Fruit fly (Drosophila melanogaster) whole organism, embryonic: Measurements from ENCODE around the gene CG7943.

Experiments
- Aef1 ChIP-seq: fragments of 200-800 bp; sonication (Bioruptor generic); IDR thresholded peaks from 3 replicates; pipeline ENCODE4 v1.3.6; 2022; ENCODE audit warnings: missing biosample characterization, missing genetic modification characterization
- CG10321 ChIP-seq: fragments of 200-800 bp; sonication (Bioruptor generic); IDR thresholded peaks from 2 replicates; pipeline ENCODE4 v1.3.6; 2022; ENCODE audit warnings: missing biosample characterization, missing genetic modification characterization
- CG10565 ChIP-seq: fragments of 200-800 bp; sonication (Bioruptor generic); optimal IDR thresholded peaks from 3 replicates; lab custom pipeline; 2016; ENCODE audit warnings: missing biosample characterization, mild to moderate bottlenecking, missing genetic modification characterization
- CG11695 ChIP-seq: fragments of 200-800 bp; sonication (Bioruptor generic); IDR thresholded peaks from 3 replicates; pipeline ENCODE4 v1.3.6; 2022; ENCODE audit warnings: missing biosample characterization, missing genetic modification characterization
- CG12769 ChIP-seq: fragments of 200-800 bp; sonication (Bioruptor generic); optimal IDR thresholded peaks from 2 replicates; lab custom pipeline; 2019; ENCODE audit warnings: missing biosample characterization, mild to moderate bottlenecking, missing genetic modification characterization, moderate library complexity
- CG14050 ChIP-seq: fragments of 200-800 bp; sonication (Bioruptor generic); IDR thresholded peaks from 3 replicates; pipeline ENCODE4 v1.3.6; 2022; ENCODE audit warnings: missing biosample characterization, missing genetic modification characterization
- CG14710 ChIP-seq: fragments of 200-800 bp; sonication (Bioruptor generic); optimal IDR thresholded peaks from 3 replicates; lab custom pipeline; 2019; ENCODE audit warnings: missing biosample characterization, mild to moderate bottlenecking, missing genetic modification characterization, moderate library complexity
- CG15269 ChIP-seq: fragments of 200-800 bp; sonication (Bioruptor generic); optimal IDR thresholded peaks from 2 replicates; lab custom pipeline; 2018; ENCODE audit warnings: missing biosample characterization, mild to moderate bottlenecking, missing genetic modification characterization, moderate library complexity
- CG16779 ChIP-seq: fragments of 200-800 bp; sonication (Bioruptor generic); IDR thresholded peaks from 2 replicates; pipeline ENCODE4 v1.3.6; 2022; ENCODE audit warnings: missing biosample characterization, missing genetic modification characterization
- CG17612 ChIP-seq: fragments of 200-800 bp; sonication (Bioruptor generic); IDR thresholded peaks from 2 replicates; pipeline ENCODE4 v1.3.6; 2022; ENCODE audit warnings: missing biosample characterization, missing genetic modification characterization
- CG1832 ChIP-seq: fragments of 200-800 bp; sonication (Bioruptor generic); optimal IDR thresholded peaks from 2 replicates; lab custom pipeline; 2017; ENCODE audit warnings: missing biosample characterization, mild to moderate bottlenecking, missing genetic modification characterization, inconsistent platforms
- CG2116 ChIP-seq: fragments of 200-800 bp; sonication (Bioruptor generic); optimal IDR thresholded peaks from 3 replicates; lab custom pipeline; 2018; ENCODE audit warnings: missing biosample characterization, mild to moderate bottlenecking, missing genetic modification characterization
- CG2199 ChIP-seq: fragments of 200-800 bp; sonication (Bioruptor generic); IDR thresholded peaks from 3 replicates; pipeline ENCODE4 v1.3.6; 2022; ENCODE audit warnings: missing biosample characterization, missing genetic modification characterization
- CG2678 ChIP-seq: fragments of 200-800 bp; sonication (Bioruptor generic); optimal IDR thresholded peaks from 3 replicates; lab custom pipeline; 2019; ENCODE audit warnings: missing biosample characterization, mild to moderate bottlenecking, missing genetic modification characterization, moderate library complexity
- CG2712 ChIP-seq: fragments of 200-800 bp; optimal IDR thresholded peaks from 3 replicates; lab custom pipeline; 2019; ENCODE audit warnings: missing biosample characterization, mild to moderate bottlenecking, missing genetic modification characterization, moderate library complexity
- CG33557 ChIP-seq: fragments of 200-800 bp; sonication (Bioruptor generic); optimal IDR thresholded peaks from 2 replicates; lab custom pipeline; 2019; ENCODE audit warnings: missing biosample characterization, mild to moderate bottlenecking, missing genetic modification characterization, moderate library complexity
- CG3407 ChIP-seq: fragments of 200-800 bp; sonication (Bioruptor generic); optimal IDR thresholded peaks from 2 replicates; lab custom pipeline; 2018; ENCODE audit warnings: missing biosample characterization, mild to moderate bottlenecking, missing genetic modification characterization
- CG34422 ChIP-seq: fragments of 200-800 bp; sonication (Bioruptor generic); IDR thresholded peaks from 3 replicates; pipeline ENCODE4 v1.3.6; 2022; ENCODE audit warnings: missing biosample characterization, missing genetic modification characterization
- CG42726 ChIP-seq: fragments of 200-800 bp; sonication (Bioruptor generic); IDR thresholded peaks from 2 replicates; pipeline ENCODE4 v1.3.6; 2022; ENCODE audit warnings: missing biosample characterization, missing genetic modification characterization; ENCODE audit not compliant: partially characterized antibody
- CG4404 ChIP-seq: fragments of 200-800 bp; sonication (Bioruptor generic); IDR thresholded peaks from 2 replicates; pipeline ENCODE4 v1.3.6; 2022; ENCODE audit warnings: missing biosample characterization, missing genetic modification characterization
- CG4820 ChIP-seq: fragments of 200-800 bp; sonication (Bioruptor generic); optimal IDR thresholded peaks from 3 replicates; lab custom pipeline; 2016; ENCODE audit warnings: missing biosample characterization, missing genetic modification characterization
- CG6254 ChIP-seq: fragments of 200-800 bp; sonication (Bioruptor generic); optimal IDR thresholded peaks from 3 replicates; lab custom pipeline; 2017; ENCODE audit warnings: mild to moderate bottlenecking, missing biosample characterization, missing genetic modification reagents, missing genetic modification characterization
- CG6654 ChIP-seq: fragments of 200-800 bp; sonication (Bioruptor generic); optimal IDR thresholded peaks from 2 replicates; lab custom pipeline; 2017; ENCODE audit warnings: missing biosample characterization, mild to moderate bottlenecking, missing genetic modification characterization
- CG8478 ChIP-seq: fragments of >200 bp; optimal IDR thresholded peaks from 2 replicates; lab custom pipeline; 2018
- CG8765 ChIP-seq: fragments of 200-800 bp; sonication (Bioruptor generic); IDR thresholded peaks from 2 replicates; pipeline ENCODE4 v1.3.6; 2022; ENCODE audit warnings: missing biosample characterization, missing genetic modification characterization
- CG9817 ChIP-seq: fragments of 200-800 bp; sonication (Bioruptor generic); optimal IDR thresholded peaks from 2 replicates; lab custom pipeline; 2018; ENCODE audit warnings: missing biosample characterization, mild to moderate bottlenecking, missing genetic modification characterization, moderate library complexity
- CHES-1-like ChIP-seq: fragments of 200-800 bp; sonication (Bioruptor generic); optimal IDR thresholded peaks from 2 replicates; lab custom pipeline; 2016; ENCODE audit warnings: missing biosample characterization, missing genetic modification characterization
- Dbx ChIP-seq: fragments of 200-800 bp; sonication (Bioruptor generic); IDR thresholded peaks from 3 replicates; pipeline ENCODE4 v1.3.6; 2022; ENCODE audit warnings: missing biosample characterization, missing genetic modification characterization
- Drgx ChIP-seq: fragments of 200-800 bp; sonication (Bioruptor generic); IDR thresholded peaks from 2 replicates; pipeline ENCODE4 v1.3.6; 2022; ENCODE audit warnings: missing biosample characterization, missing genetic modification characterization
- Hsf ChIP-seq: fragments of 200-800 bp; sonication (Bioruptor generic); optimal IDR thresholded peaks from 3 replicates; lab custom pipeline; 2016; ENCODE audit warnings: missing biosample characterization, missing genetic modification characterization
- Meics ChIP-seq: fragments of 200-800 bp; sonication (Bioruptor generic); optimal IDR thresholded peaks from 2 replicates; lab custom pipeline; 2017; ENCODE audit warnings: missing biosample characterization, mild to moderate bottlenecking, missing genetic modification characterization
- Rx ChIP-seq: fragments of 200-800 bp; sonication (Bioruptor generic); IDR thresholded peaks from 2 replicates; pipeline ENCODE4 v1.3.6; 2022; ENCODE audit warnings: missing biosample characterization, missing genetic modification characterization
- Side ChIP-seq: fragments of 200-800 bp; sonication (Bioruptor generic); optimal IDR thresholded peaks from 2 replicates; lab custom pipeline; 2016; ENCODE audit warnings: missing biosample characterization, missing genetic modification characterization
- Taf1 ChIP-seq: fragments of 200-800 bp; sonication (Bioruptor generic); IDR thresholded peaks from 2 replicates; pipeline ENCODE4 v1.3.6; 2022; ENCODE audit warnings: missing biosample characterization, missing genetic modification characterization
- Vsx1 ChIP-seq: fragments of 200-800 bp; sonication (Bioruptor generic); optimal IDR thresholded peaks from 2 replicates; lab custom pipeline; 2017; ENCODE audit warnings: missing biosample characterization, mild to moderate bottlenecking, missing genetic modification characterization, missing genetic modification reagents
- ap ChIP-seq: fragments of 200-800 bp; sonication (Bioruptor generic); IDR thresholded peaks from 2 replicates; pipeline ENCODE4 v1.3.6; 2022; ENCODE audit warnings: missing biosample characterization, missing genetic modification characterization
- ash1 ChIP-seq: fragments of 200-800 bp; sonication (Bioruptor generic); optimal IDR thresholded peaks from 2 replicates; lab custom pipeline; 2018; ENCODE audit warnings: missing biosample characterization, mild to moderate bottlenecking, missing genetic modification characterization
- bowl ChIP-seq: fragments of 200-800 bp; sonication (Bioruptor generic); IDR thresholded peaks from 2 replicates; pipeline ENCODE4 v1.3.6; 2022; ENCODE audit warnings: missing biosample characterization, missing genetic modification characterization
- chif ChIP-seq, 2 experiments: fragments of 200-800 bp; sonication (Bioruptor generic); optimal IDR thresholded peaks; 3 replicates each; lab custom pipeline; 2016; ENCODE audit warnings: missing biosample characterization in 2 of 2, missing genetic modification characterization in 2 of 2
- chinmo ChIP-seq: fragments of 200-800 bp; sonication (Bioruptor generic); IDR thresholded peaks from 4 replicates; pipeline ENCODE4 v1.3.6; 2022; ENCODE audit warnings: missing biosample characterization, missing genetic modification characterization; ENCODE audit not compliant: partially characterized antibody
- dimm ChIP-seq: fragments of 200-800 bp; sonication (Bioruptor generic); IDR thresholded peaks from 2 replicates; pipeline ENCODE4 v1.3.6; 2022; ENCODE audit warnings: missing biosample characterization, missing genetic modification characterization
- eyg ChIP-seq: fragments of 200-800 bp; sonication (Bioruptor generic); optimal IDR thresholded peaks from 3 replicates; lab custom pipeline; 2016; ENCODE audit warnings: missing biosample characterization, missing genetic modification characterization
- hth ChIP-seq: fragments of >200 bp; optimal IDR thresholded peaks from 2 replicates; lab custom pipeline; 2017; ENCODE audit warnings: inconsistent platforms
- kah ChIP-seq: fragments of 200-800 bp; sonication (Bioruptor generic); optimal IDR thresholded peaks from 2 replicates; lab custom pipeline; 2018; ENCODE audit warnings: missing biosample characterization, mild to moderate bottlenecking, missing genetic modification characterization
- lmd ChIP-seq: fragments of 200-800 bp; sonication (Bioruptor generic); IDR thresholded peaks from 2 replicates; pipeline ENCODE4 v1.3.6; 2022; ENCODE audit warnings: missing biosample characterization, missing genetic modification characterization
- pros ChIP-seq: fragments of 200-800 bp; sonication (Bioruptor generic); optimal IDR thresholded peaks from 3 replicates; lab custom pipeline; 2019; ENCODE audit warnings: missing biosample characterization, mild to moderate bottlenecking, missing genetic modification characterization, moderate library complexity
- pum ChIP-seq: fragments of 200-800 bp; sonication (Bioruptor generic); optimal IDR thresholded peaks from 2 replicates; lab custom pipeline; 2016; ENCODE audit warnings: missing biosample characterization, missing genetic modification characterization
- ranshi ChIP-seq: fragments of 200-800 bp; sonication (Bioruptor generic); IDR thresholded peaks from 2 replicates; pipeline ENCODE4 v1.3.6; 2022; ENCODE audit warnings: missing biosample characterization, missing genetic modification characterization
- row ChIP-seq: fragments of 200-800 bp; sonication (Bioruptor generic); IDR thresholded peaks from 3 replicates; pipeline ENCODE4 v1.3.6; 2022; ENCODE audit warnings: missing biosample characterization, missing genetic modification characterization
- shn ChIP-seq: fragments of 200-800 bp; sonication (Bioruptor generic); optimal IDR thresholded peaks from 3 replicates; lab custom pipeline; 2016; ENCODE audit warnings: missing biosample characterization, missing genetic modification characterization
- toy ChIP-seq: fragments of 200-800 bp; sonication (Bioruptor generic); IDR thresholded peaks from 2 replicates; pipeline ENCODE4 v1.3.6; 2022; ENCODE audit warnings: missing biosample characterization, missing genetic modification characterization
- trem ChIP-seq: fragments of 200-800 bp; optimal IDR thresholded peaks from 3 replicates; lab custom pipeline; 2019; ENCODE audit warnings: missing biosample characterization, mild to moderate bottlenecking, missing genetic modification characterization, moderate library complexity

The CG7943 gene

dm6 chr3R:30092700-30093044 lies 46.4 kb downstream of the CG7943 start (continued):
- peak; percentile 53; the same call in 1 of the 2 replicates for TF ChIP-seq toy
- TF ChIP-seq lmd (GFP tag; lab: Robert Waterston, UW), result peak; percentile 90
- peak; percentile 80 to 86 for TF ChIP-seq chif (GFP tag; optimal IDR thresholded peaks at IDR 0.05; lab: Kevin White, UChicago)
- peak; percentile 69 for TF ChIP-seq Taf1 (GFP tag; lab: Robert Waterston, UW)
- peak; percentile 71 for TF ChIP-seq CG3407 (GFP tag; lab: Kevin White, UChicago)
- peak; percentile 28 for TF ChIP-seq CG10565 (GFP tag; lab: Kevin White, UChicago)
- peak; percentile 54 for TF ChIP-seq Vsx1 (GFP tag; lab: Kevin White, UChicago)
- TF ChIP-seq Hsf, result peak; percentile 88
- TF ChIP-seq ash1 (GFP tag; lab: Kevin White, UChicago), result no peak
- peak; percentile 91 for TF ChIP-seq row (GFP tag; lab: Robert Waterston, UW)
- peak; percentile 82 for TF ChIP-seq pum (GFP tag; lab: Kevin White, UChicago)
- TF ChIP-seq trem (tag; lab: Kevin White, UChicago), result peak; percentile 66
- TF ChIP-seq Drgx (GFP tag; lab: Robert Waterston, UW), result peak; percentile 83
- TF ChIP-seq shn, result peak; percentile 67
- TF ChIP-seq hth (lab: Kevin White, UChicago), result no peak
- peak; percentile 83 for TF ChIP-seq CG14050 (GFP tag; lab: Robert Waterston, UW)
- peak; percentile 90 for TF ChIP-seq CG34422 (GFP tag; lab: Robert Waterston, UW)
- TF ChIP-seq CG16779 (GFP tag; lab: Robert Waterston, UW), result peak; percentile 80
- no peak for TF ChIP-seq CG42726 (GFP tag; lab: Robert Waterston, UW)
- peak; percentile 59 for TF ChIP-seq dimm (GFP tag; lab: Robert Waterston, UW)
- TF ChIP-seq CG6654 (GFP tag; lab: Kevin White, UChicago), result peak; percentile 55
- TF ChIP-seq ranshi (GFP tag; lab: Robert Waterston, UW), result peak; percentile 90
- TF ChIP-seq CG17612, result peak; percentile 76
- peak; percentile 54 for TF ChIP-seq kah (GFP tag; lab: Kevin White, UChicago)
- TF ChIP-seq CG9817 (tag; lab: Kevin White, UChicago), result peak; percentile 86
- TF ChIP-seq CG4820 (GFP tag; lab: Kevin White, UChicago), result peak; percentile 71
- TF ChIP-seq CHES-1-like (GFP tag; lab: Kevin White, UChicago), result peak; percentile 89
- peak; percentile 96 for TF ChIP-seq CG12769 (tag; lab: Kevin White, UChicago)
- TF ChIP-seq Dbx (GFP tag; lab: Robert Waterston, UW), result peak; percentile 90
- peak; percentile 75 for TF ChIP-seq Aef1 (GFP tag; lab: Robert Waterston, UW)
- TF ChIP-seq CG8765 (GFP tag; lab: Robert Waterston, UW), result 0 out of 2 replicates have a peak, but pooled peaks have one; percentile 58
- no peak for TF ChIP-seq CG1832 (GFP tag; lab: Kevin White, UChicago)
- TF ChIP-seq bowl (GFP tag; lab: Robert Waterston, UW), result peak; percentile 63
- peak; percentile 78 for TF ChIP-seq ap
- TF ChIP-seq Meics (GFP tag; lab: Kevin White, UChicago), result peak; percentile 89
- TF ChIP-seq Side (GFP tag; lab: Kevin White, UChicago), result peak; percentile 79
- peak; percentile 37 for TF ChIP-seq CG2116 (GFP tag; lab: Kevin White, UChicago)
- peak; percentile 38 for TF ChIP-seq CG33557
- TF ChIP-seq CG14710 (tag; lab: Kevin White, UChicago), result peak; percentile 66
- peak; percentile 90 for TF ChIP-seq CG2678 (tag; lab: Kevin White, UChicago)
- peak; percentile 86 for TF ChIP-seq CG2712
- peak; percentile 73; the same call in 1 of the 3 replicates for TF ChIP-seq CG2199 (GFP tag; lab: Robert Waterston, UW)
- TF ChIP-seq CG15269 (tag; lab: Kevin White, UChicago), result peak; percentile 87
- 0 out of 4 replicates have a peak, but pooled peaks have one; percentile 47 for TF ChIP-seq chinmo
- peak; percentile 63 for TF ChIP-seq CG4404 (GFP tag; lab: Robert Waterston, UW)
- TF ChIP-seq eyg (GFP tag; lab: Kevin White, UChicago), result peak; percentile 84
- no peak for TF ChIP-seq CG8478
- TF ChIP-seq CG10321, result peak; percentile 47; the same call in 1 of the 2 replicates
- TF ChIP-seq CG11695 (GFP tag; lab: Robert Waterston, UW), result peak; percentile 78
- TF ChIP-seq pros, result no peak
- TF ChIP-seq CG6254 (GFP tag; lab: Kevin White, UChicago), result peak; percentile 75
- peak; percentile 74 for TF ChIP-seq Rx (GFP tag; lab: Robert Waterston, UW)
